Fruit fly (Drosophila melanogaster) whole organism, embryonic: ENCODE data around the gene CG10208.

Source experiments
- Blimp-1 ChIP-seq: fragments of 200-800 bp; sonication (Bioruptor generic); optimal IDR thresholded peaks from 3 replicates; lab custom pipeline; 2018; ENCODE audit warnings: missing biosample characterization, missing genetic modification characterization, mild to moderate bottlenecking, moderate library complexity, missing genetic modification reagents
- CG1233 ChIP-seq: fragments of 200-800 bp; sonication (Bioruptor generic); optimal IDR thresholded peaks from 4 replicates; lab custom pipeline; 2018; ENCODE audit warnings: missing biosample characterization, mild to moderate bottlenecking, missing genetic modification characterization
- CG13775 ChIP-seq: fragments of 200-800 bp; sonication (Bioruptor generic); optimal IDR thresholded peaks from 3 replicates; lab custom pipeline; 2017; ENCODE audit warnings: missing biosample characterization, mild to moderate bottlenecking, missing genetic modification characterization
- CG14710 ChIP-seq: fragments of 200-800 bp; sonication (Bioruptor generic); optimal IDR thresholded peaks from 3 replicates; lab custom pipeline; 2019; ENCODE audit warnings: missing biosample characterization, mild to moderate bottlenecking, missing genetic modification characterization, moderate library complexity
- CG14860 ChIP-seq: fragments of 200-800 bp; sonication (Bioruptor generic); IDR thresholded peaks from 3 replicates; pipeline ENCODE4 v1.3.6; 2022; ENCODE audit warnings: missing biosample characterization, missing genetic modification characterization; ENCODE audit not compliant: partially characterized antibody
- CG15011 ChIP-seq: fragments of 200-800 bp; sonication (Bioruptor generic); optimal IDR thresholded peaks from 3 replicates; lab custom pipeline; 2018; ENCODE audit warnings: missing biosample characterization, mild to moderate bottlenecking, missing genetic modification characterization
- CG17359 ChIP-seq: fragments of 200-800 bp; sonication (Bioruptor generic); optimal IDR thresholded peaks from 3 replicates; lab custom pipeline; 2018; ENCODE audit warnings: missing biosample characterization, mild to moderate bottlenecking, missing genetic modification characterization, moderate library complexity
- CG1832 ChIP-seq: fragments of 200-800 bp; sonication (Bioruptor generic); optimal IDR thresholded peaks from 2 replicates; lab custom pipeline; 2017; ENCODE audit warnings: missing biosample characterization, mild to moderate bottlenecking, missing genetic modification characterization, inconsistent platforms
- CG18599 ChIP-seq: fragments of 200-800 bp; sonication (Bioruptor generic); optimal IDR thresholded peaks from 3 replicates; lab custom pipeline; 2017; ENCODE audit warnings: missing biosample characterization, missing genetic modification characterization, mild to moderate bottlenecking, moderate library complexity, missing genetic modification reagents
- CG30431 ChIP-seq: fragments of 200-800 bp; sonication (Bioruptor generic); optimal IDR thresholded peaks from 2 replicates; lab custom pipeline; 2017; ENCODE audit warnings: missing biosample characterization, missing genetic modification characterization
- CG3407 ChIP-seq: fragments of 200-800 bp; sonication (Bioruptor generic); optimal IDR thresholded peaks from 2 replicates; lab custom pipeline; 2018; ENCODE audit warnings: missing biosample characterization, mild to moderate bottlenecking, missing genetic modification characterization
- CG4282 ChIP-seq: fragments of 200-800 bp; sonication (Bioruptor generic); optimal IDR thresholded peaks from 2 replicates; lab custom pipeline; 2016; ENCODE audit warnings: missing biosample characterization, missing genetic modification characterization
- CG6854 ChIP-seq: fragments of 200-800 bp; sonication (Bioruptor generic); optimal IDR thresholded peaks from 3 replicates; lab custom pipeline; 2017; ENCODE audit warnings: missing biosample characterization, mild to moderate bottlenecking, missing genetic modification characterization
- CG8089 ChIP-seq: fragments of 200-800 bp; sonication (Bioruptor generic); optimal IDR thresholded peaks from 3 replicates; lab custom pipeline; 2016; ENCODE audit warnings: missing biosample characterization, missing genetic modification characterization
- CG8478 ChIP-seq: fragments of >200 bp; optimal IDR thresholded peaks from 2 replicates; lab custom pipeline; 2018
- CrebB ChIP-seq: fragments of 200-800 bp; sonication (Bioruptor generic); optimal IDR thresholded peaks from 3 replicates; lab custom pipeline; 2018; ENCODE audit warnings: missing biosample characterization, mild to moderate bottlenecking, missing genetic modification characterization
- D ChIP-seq, 2 experiments: fragments of 200-800 bp in 1 of 2; fragments of >200 bp in 1 of 2; sonication (Bioruptor generic) in 1 of 2; optimal IDR thresholded peaks; 2 replicates in 1 of 2; 3 replicates in 1 of 2; lab custom pipeline; 2017; ENCODE audit warnings: mild to moderate bottlenecking in 1 of 2, missing biosample characterization in 1 of 2, missing genetic modification characterization in 1 of 2, missing genetic modification reagents in 1 of 2
- Dad ChIP-seq: fragments of 200-800 bp; sonication (Bioruptor generic); optimal IDR thresholded peaks from 3 replicates; lab custom pipeline; 2016; ENCODE audit warnings: missing biosample characterization, missing genetic modification characterization
- Dek ChIP-seq: fragments of 200-800 bp; sonication (Bioruptor generic); optimal IDR thresholded peaks from 3 replicates; lab custom pipeline; 2019; ENCODE audit warnings: missing biosample characterization, mild to moderate bottlenecking, missing genetic modification characterization, moderate library complexity
- Hey ChIP-seq: fragments of 200-800 bp; sonication (Bioruptor generic); optimal IDR thresholded peaks from 3 replicates; lab custom pipeline; 2018; ENCODE audit warnings: missing biosample characterization, mild to moderate bottlenecking, missing genetic modification characterization
- HmgZ ChIP-seq: fragments of 200-800 bp; sonication (Bioruptor generic); optimal IDR thresholded peaks from 2 replicates; lab custom pipeline; 2018; ENCODE audit warnings: missing biosample characterization, mild to moderate bottlenecking, missing genetic modification characterization
- Myb ChIP-seq: fragments of 200-800 bp; sonication (Bioruptor generic); optimal IDR thresholded peaks from 2 replicates; lab custom pipeline; 2016; ENCODE audit warnings: missing biosample characterization, missing genetic modification characterization
- Oli ChIP-seq: fragments of 200-800 bp; sonication (Bioruptor generic); optimal IDR thresholded peaks from 2 replicates; lab custom pipeline; 2018; ENCODE audit warnings: missing biosample characterization, mild to moderate bottlenecking, missing genetic modification characterization, moderate library complexity
- ara ChIP-seq: fragments of 200-800 bp; sonication (Bioruptor generic); IDR thresholded peaks from 2 replicates; pipeline ENCODE4 v1.3.6; 2022; ENCODE audit warnings: missing biosample characterization, missing genetic modification characterization
- ase ChIP-seq: fragments of 200-800 bp; sonication (Bioruptor generic); IDR thresholded peaks from 3 replicates; pipeline ENCODE4 v1.3.6; 2022; ENCODE audit warnings: missing biosample characterization, missing genetic modification characterization
- bowl ChIP-seq: fragments of 200-800 bp; sonication (Bioruptor generic); IDR thresholded peaks from 2 replicates; pipeline ENCODE4 v1.3.6; 2022; ENCODE audit warnings: missing biosample characterization, missing genetic modification characterization
- cg ChIP-seq: fragments of 200-800 bp; sonication (Bioruptor generic); optimal IDR thresholded peaks from 3 replicates; lab custom pipeline; 2019; ENCODE audit warnings: missing biosample characterization, mild to moderate bottlenecking, missing genetic modification characterization, moderate library complexity
- chif ChIP-seq, 2 experiments: fragments of 200-800 bp; sonication (Bioruptor generic); optimal IDR thresholded peaks; 3 replicates each; lab custom pipeline; 2016; ENCODE audit warnings: missing biosample characterization in 2 of 2, missing genetic modification characterization in 2 of 2
- chinmo ChIP-seq: fragments of 200-800 bp; sonication (Bioruptor generic); IDR thresholded peaks from 4 replicates; pipeline ENCODE4 v1.3.6; 2022; ENCODE audit warnings: missing biosample characterization, missing genetic modification characterization; ENCODE audit not compliant: partially characterized antibody
- cwo ChIP-seq: fragments of 200-800 bp; sonication (Bioruptor generic); optimal IDR thresholded peaks from 3 replicates; lab custom pipeline; 2017; ENCODE audit warnings: missing biosample characterization, missing genetic modification characterization, mild to moderate bottlenecking, moderate library complexity, missing genetic modification reagents
- dm ChIP-seq: fragments of 200-800 bp; sonication (Bioruptor generic); optimal IDR thresholded peaks from 3 replicates; lab custom pipeline; 2016; ENCODE audit warnings: missing biosample characterization, missing genetic modification characterization
- dmrt11E ChIP-seq: fragments of 200-800 bp; sonication (Bioruptor generic); optimal IDR thresholded peaks from 3 replicates; lab custom pipeline; 2018; ENCODE audit warnings: missing biosample characterization, mild to moderate bottlenecking, missing genetic modification characterization, moderate library complexity
- esg ChIP-seq: fragments of 200-800 bp; sonication (Bioruptor generic); conservative IDR thresholded peaks from 2 replicates; pipeline ENCODE4 v1.3.6; 2022; ENCODE audit warnings: missing biosample characterization, missing genetic modification characterization
- fd96Cb ChIP-seq: fragments of 200-800 bp; sonication (Bioruptor generic); optimal IDR thresholded peaks from 2 replicates; lab custom pipeline; 2018; ENCODE audit warnings: missing biosample characterization, mild to moderate bottlenecking, missing genetic modification characterization, moderate library complexity
- ftz-f1 ChIP-seq: fragments of 200-800 bp; sonication (Bioruptor generic); optimal IDR thresholded peaks from 2 replicates; lab custom pipeline; 2016; ENCODE audit warnings: missing biosample characterization, missing genetic modification characterization
- inv ChIP-seq: fragments of 200-800 bp; sonication (Bioruptor generic); IDR thresholded peaks from 2 replicates; pipeline ENCODE4 v1.3.6; 2022; ENCODE audit warnings: missing biosample characterization, missing genetic modification characterization; ENCODE audit not compliant: partially characterized antibody
- kah ChIP-seq: fragments of 200-800 bp; sonication (Bioruptor generic); optimal IDR thresholded peaks from 2 replicates; lab custom pipeline; 2018; ENCODE audit warnings: missing biosample characterization, mild to moderate bottlenecking, missing genetic modification characterization
- mam ChIP-seq: fragments of 200-800 bp; sonication (Bioruptor generic); optimal IDR thresholded peaks from 3 replicates; lab custom pipeline; 2016; ENCODE audit warnings: missing biosample characterization, missing genetic modification characterization
- mirr ChIP-seq: fragments of 200-800 bp; sonication (Bioruptor generic); optimal IDR thresholded peaks from 3 replicates; lab custom pipeline; 2018; ENCODE audit warnings: missing biosample characterization, mild to moderate bottlenecking, missing genetic modification characterization
- otp ChIP-seq: fragments of 200-800 bp; sonication (Bioruptor generic); IDR thresholded peaks from 3 replicates; pipeline ENCODE4, ENCODE4 v1.3.6; 2022; ENCODE audit warnings: missing biosample characterization, missing genetic modification characterization
- pan ChIP-seq, 4 experiments: fragments of >200 bp in 3 of 4; fragments of 200-800 bp in 1 of 4; sonication (Bioruptor generic) in 1 of 4; optimal IDR thresholded peaks in 3 of 4; IDR thresholded peaks in 1 of 4; 2 replicates each; pipeline versions ENCODE4 v1.3.6 to Lab custom; 2017 to 2022; ENCODE audit warnings: missing biosample characterization in 2 of 4, missing genetic modification characterization in 2 of 4, mixed read lengths in 1 of 4
- tap ChIP-seq: fragments of 200-800 bp; optimal IDR thresholded peaks from 3 replicates; lab custom pipeline; 2019; ENCODE audit warnings: missing biosample characterization, mild to moderate bottlenecking, missing genetic modification characterization, moderate library complexity
- trh ChIP-seq: fragments of 200-800 bp; sonication (Bioruptor generic); optimal IDR thresholded peaks from 2 replicates; lab custom pipeline; 2016; ENCODE audit warnings: missing biosample characterization, missing genetic modification characterization
- ttk ChIP-seq: fragments of 200-800 bp; sonication (Bioruptor generic); IDR thresholded peaks from 2 replicates; pipeline ENCODE4 v2.1.2; 2022; ENCODE audit warnings: missing biosample characterization, missing genetic modification characterization
- tx ChIP-seq: fragments of 200-800 bp; sonication (Bioruptor generic); optimal IDR thresholded peaks from 2 replicates; lab custom pipeline; 2016; ENCODE audit warnings: missing biosample characterization, missing genetic modification characterization

CG10208 gene

dm6 chr3R:23752728-23753127 is 21.2 kb downstream of the CG10208 start, which contains the start of the genes RanBP3 and Rpt5 (continued):
- TF ChIP-seq CG14710 (tag; lab: Kevin White, UChicago) (peak; percentile 82), CG8089 (GFP tag; lab: Kevin White, UChicago) (no peak), CG18599 (GFP tag; lab: Kevin White, UChicago) (peak; percentile 59), Myb (GFP tag; lab: Kevin White, UChicago) (peak; percentile 60), CG17359 (tag; lab: Kevin White, UChicago) (peak; percentile 36), pan (optimal IDR thresholded peaks at IDR 0.05; lab: Kevin White, UChicago) (no peak), pan (GFP tag; optimal IDR thresholded peaks at IDR 0.05 in 1 of 2, IDR thresholded peaks at IDR 0.05 in 1 of 2) (no peak), mam (GFP tag; lab: Kevin White, UChicago) (peak; percentile 73), ara (GFP tag; lab: Robert Waterston, UW) (peak; percentile 49; the same call in 1 of the 2 replicates), ase (GFP tag; lab: Robert Waterston, UW) (no peak), CG6854 (GFP tag; lab: Kevin White, UChicago) (no peak), CG30431 (GFP tag; lab: Kevin White, UChicago) (no peak), dmrt11E (no peak), mirr (peak; percentile 44), CG3407 (no peak), kah (GFP tag; lab: Kevin White, UChicago) (no peak), cg (GFP tag; lab: Kevin White, UChicago) (no peak), HmgZ (tag; lab: Kevin White, UChicago) (peak; percentile 89), CG8478 (lab: Kevin White, UChicago) (no peak), trh (GFP tag; lab: Kevin White, UChicago) (peak; percentile 18), inv (GFP tag; lab: Robert Waterston, UW) (peak; percentile 70), bowl (no peak), D (optimal IDR thresholded peaks at IDR 0.05; lab: Kevin White, UChicago) (no peak), D (GFP tag; optimal IDR thresholded peaks at IDR 0.05; lab: Kevin White, UChicago) (no peak), CG4282 (GFP tag; lab: Kevin White, UChicago) (peak; percentile 31), chif (GFP tag; optimal IDR thresholded peaks at IDR 0.05; lab: Kevin White, UChicago) (no peak), fd96Cb (tag; lab: Kevin White, UChicago) (no peak), ftz-f1 (peak; percentile 63), CG15011 (GFP tag; lab: Kevin White, UChicago) (no peak), cwo (no peak), CG1233 (GFP tag; lab: Kevin White, UChicago) (peak; percentile 27), Blimp-1 (GFP tag; lab: Kevin White, UChicago) (no peak), CG14860 (peak; percentile 69), CG13775 (no peak), CG1832 (GFP tag; lab: Kevin White, UChicago) (no peak), ttk (GFP tag; lab: Robert Waterston, UW) (no peak; the same call in 1 of the 2 replicates), chinmo (GFP tag; lab: Robert Waterston, UW) (peak; percentile 69; the same call in 1 of the 4 replicates)

- TF ChIP-seq CrebB, result no peak
- TF ChIP-seq dm (GFP tag; lab: Kevin White, UChicago), result no peak
- TF ChIP-seq cwo, result peak; percentile 57
- peak; percentile 31; the same call in 1 of the 3 replicates for TF ChIP-seq otp (GFP tag; lab: Robert Waterston, UW)
- TF ChIP-seq tap, result no peak
- no peak for TF ChIP-seq Hey (tag; lab: Kevin White, UChicago)
- no peak for TF ChIP-seq tx (GFP tag; lab: Kevin White, UChicago)
- TF ChIP-seq Dek, result no peak
- no peak for TF ChIP-seq Oli
- TF ChIP-seq Dad (GFP tag; lab: Kevin White, UChicago), result no peak
- TF ChIP-seq esg (GFP tag; lab: Robert Waterston, UW), result no peak
These were observed 26.5 kb downstream of the CG10208 start for dm6 chr3R:23747446-23747845.
